Fruit fly (Drosophila melanogaster) whole organism, pupa: Measurements from ENCODE around the gene Ran-like.

Experiments
- CG10348 ChIP-seq: fragments of 200-800 bp; sonication (Bioruptor generic); IDR thresholded peaks from 2 replicates; pipeline ENCODE4 v1.3.6; 2022; ENCODE audit warnings: missing biosample characterization, missing genetic modification characterization
- CG12605 ChIP-seq: fragments of 200-800 bp; sonication (Bioruptor generic); IDR thresholded peaks from 2 replicates; pipeline ENCODE4 v1.3.6; 2022; ENCODE audit warnings: missing biosample characterization, missing genetic modification characterization
- CG13204 ChIP-seq: fragments of 200-800 bp; sonication (Bioruptor generic); optimal IDR thresholded peaks from 2 replicates; lab custom pipeline; 2018; ENCODE audit warnings: missing biosample characterization, mild to moderate bottlenecking, missing genetic modification characterization, moderate library complexity
- CG14655 ChIP-seq: fragments of 200-800 bp; sonication (Bioruptor generic); optimal IDR thresholded peaks from 3 replicates; lab custom pipeline; 2017; ENCODE audit warnings: mild to moderate bottlenecking, missing biosample characterization, missing genetic modification reagents, missing genetic modification characterization
- CG15710 ChIP-seq: fragments of 200-800 bp; sonication (Bioruptor generic); optimal IDR thresholded peaks from 2 replicates; lab custom pipeline; 2018; ENCODE audit warnings: missing biosample characterization, mild to moderate bottlenecking, missing genetic modification characterization, moderate library complexity
- CG17806 ChIP-seq: fragments of 200-800 bp; sonication (Bioruptor generic); optimal IDR thresholded peaks from 2 replicates; lab custom pipeline; 2018; ENCODE audit warnings: missing biosample characterization, mild to moderate bottlenecking, missing genetic modification characterization, moderate library complexity
- CG32121 ChIP-seq: fragments of 200-800 bp; sonication (Bioruptor generic); IDR thresholded peaks from 2 replicates; pipeline ENCODE4 v1.3.6; 2022; ENCODE audit warnings: missing biosample characterization, missing genetic modification characterization
- CG34367 ChIP-seq: fragments of 200-800 bp; sonication (Bioruptor generic); optimal IDR thresholded peaks from 2 replicates; lab custom pipeline; 2018; ENCODE audit warnings: missing biosample characterization, mild to moderate bottlenecking, missing genetic modification characterization
- CG4496 ChIP-seq: fragments of 200-800 bp; sonication (Bioruptor generic); IDR thresholded peaks from 3 replicates; pipeline ENCODE4 v1.3.6; 2022; ENCODE audit warnings: missing biosample characterization, missing genetic modification characterization
- CG8159 ChIP-seq: fragments of 200-800 bp; sonication (Bioruptor generic); optimal IDR thresholded peaks from 3 replicates; lab custom pipeline; 2018; ENCODE audit warnings: missing biosample characterization, mild to moderate bottlenecking, missing genetic modification characterization, moderate library complexity
- CG8301 ChIP-seq: fragments of 200-800 bp; sonication (Bioruptor generic); optimal IDR thresholded peaks from 2 replicates; lab custom pipeline; 2018; ENCODE audit warnings: missing biosample characterization, mild to moderate bottlenecking, missing genetic modification characterization
- CG9948 ChIP-seq: fragments of 200-800 bp; sonication (Bioruptor generic); optimal IDR thresholded peaks from 2 replicates; lab custom pipeline; 2018; ENCODE audit warnings: missing biosample characterization, mild to moderate bottlenecking, missing genetic modification characterization, moderate library complexity
- D1 ChIP-seq: fragments of 200-800 bp; sonication (Bioruptor generic); optimal IDR thresholded peaks from 2 replicates; lab custom pipeline; 2018; ENCODE audit warnings: missing biosample characterization, mild to moderate bottlenecking, missing genetic modification characterization, moderate library complexity
- EcR ChIP-seq: fragments of 200-800 bp; sonication (Bioruptor generic); optimal IDR thresholded peaks from 3 replicates; lab custom pipeline; 2019; ENCODE audit warnings: missing biosample characterization, missing genetic modification characterization, mild to moderate bottlenecking, moderate library complexity, missing genetic modification reagents
- Ets98B ChIP-seq: fragments of 200-800 bp; sonication (Bioruptor generic); IDR thresholded peaks from 2 replicates; pipeline ENCODE4 v1.3.6; 2022; ENCODE audit warnings: missing biosample characterization, missing genetic modification characterization
- Pif1A ChIP-seq: fragments of 200-800 bp; sonication (Bioruptor generic); optimal IDR thresholded peaks from 3 replicates; lab custom pipeline; 2016; ENCODE audit warnings: missing biosample characterization, missing genetic modification characterization
- Pif1B ChIP-seq: fragments of 200-800 bp; sonication (Bioruptor generic); optimal IDR thresholded peaks from 3 replicates; lab custom pipeline; 2016; ENCODE audit warnings: missing biosample characterization, missing genetic modification characterization
- Snoo ChIP-seq: fragments of 200-800 bp; sonication (Bioruptor generic); optimal IDR thresholded peaks from 3 replicates; lab custom pipeline; 2017; ENCODE audit warnings: missing biosample characterization, mild to moderate bottlenecking, missing genetic modification characterization, inconsistent platforms
- fd96Ca ChIP-seq: fragments of 200-800 bp; sonication (Bioruptor generic); IDR thresholded peaks from 3 replicates; pipeline ENCODE4 v1.3.6; 2022; ENCODE audit warnings: missing biosample characterization, missing genetic modification characterization
- gl ChIP-seq: fragments of 200-800 bp; sonication (Bioruptor generic); optimal IDR thresholded peaks from 2 replicates; lab custom pipeline; 2018; ENCODE audit warnings: missing biosample characterization, mild to moderate bottlenecking, missing genetic modification characterization
- rn ChIP-seq: fragments of 200-800 bp; sonication (Bioruptor generic); IDR thresholded peaks from 2 replicates; pipeline ENCODE4 v1.3.6; 2022; ENCODE audit warnings: missing biosample characterization, missing genetic modification characterization

The Ran-like gene

dm6 chr3L:15508750-15509149 lies 23.5 kb upstream of the Ran-like start, which contains the start of gene Z600:
Gene Z600, plus strand, starts transcription at chr3L:15509061.
- TF ChIP-seq EcR: no peak
- no peak for TF ChIP-seq Pif1B
- no peak for TF ChIP-seq CG14655
- no peak for TF ChIP-seq CG32121 (GFP tag; lab: Robert Waterston, UW)
- TF ChIP-seq CG34367: no peak
- TF ChIP-seq CG12605 (GFP tag; lab: Robert Waterston, UW): no peak
- TF ChIP-seq CG13204 (GFP tag; lab: Kevin White, UChicago): no peak

dm6 chr3L:15508233-15508632 lies 23.0 kb upstream of the Ran-like start, which contains the start of gene CG7841:
Gene CG7841, minus strand, starts transcription at chr3L:15508252.
- TF ChIP-seq D1 (tag; lab: Kevin White, UChicago) (peak; percentile 97), CG12605 (GFP tag; lab: Robert Waterston, UW) (peak; percentile 97), EcR (peak; percentile 92), Pif1A (GFP tag; lab: Kevin White, UChicago) (peak; percentile 99), CG34367 (peak; percentile 98), CG32121 (GFP tag; lab: Robert Waterston, UW) (peak; percentile 97), CG13204 (GFP tag; lab: Kevin White, UChicago) (peak; percentile 95), CG15710 (tag; lab: Kevin White, UChicago) (peak; percentile 98), CG10348 (GFP tag; lab: Robert Waterston, UW) (no peak), CG17806 (tag; lab: Kevin White, UChicago) (peak; percentile 98), CG14655 (peak; percentile 97), Pif1B (peak; percentile 99), fd96Ca (GFP tag; lab: Robert Waterston, UW) (no peak; the same call in 2 of the 3 replicates), Ets98B (GFP tag; lab: Robert Waterston, UW) (peak; percentile 98), CG9948 (tag; lab: Kevin White, UChicago) (peak; percentile 96), CG8159 (tag; lab: Kevin White, UChicago) (peak; percentile 98), rn (GFP tag; lab: Robert Waterston, UW) (no peak; the same call in 1 of the 2 replicates), CG8301 (tag; lab: Kevin White, UChicago) (peak; percentile 98), gl (tag; lab: Kevin White, UChicago) (peak; percentile 98), Snoo (tag; lab: Kevin White, UChicago) (peak; percentile 99), CG4496 (GFP tag; lab: Robert Waterston, UW) (peak; percentile 98)

dm6 chr3L:15507148-15507896 lies 22.1 kb upstream of the Ran-like start:
- no peak for TF ChIP-seq CG12605 (GFP tag; lab: Robert Waterston, UW)
- TF ChIP-seq Snoo (tag; lab: Kevin White, UChicago): no peak
- no peak for TF ChIP-seq CG34367
- TF ChIP-seq rn (GFP tag; lab: Robert Waterston, UW): no peak
- TF ChIP-seq CG15710 (tag; lab: Kevin White, UChicago): no peak
- 0 out of 2 replicates have a peak, but pooled peaks have one; percentile 28 for TF ChIP-seq CG32121 (GFP tag; lab: Robert Waterston, UW)
- TF ChIP-seq Pif1B: no peak
- peak; percentile 66 for TF ChIP-seq EcR

- TF ChIP-seq fd96Ca (GFP tag; lab: Robert Waterston, UW): no peak
- no peak for TF ChIP-seq Pif1A (GFP tag; lab: Kevin White, UChicago)
- no peak for TF ChIP-seq CG8301 (tag; lab: Kevin White, UChicago)
- TF ChIP-seq Ets98B (GFP tag; lab: Robert Waterston, UW): no peak
- no peak for TF ChIP-seq CG14655
- no peak for TF ChIP-seq CG17806 (tag; lab: Kevin White, UChicago)
- no peak for TF ChIP-seq CG4496 (GFP tag; lab: Robert Waterston, UW)
- TF ChIP-seq D1 (tag; lab: Kevin White, UChicago): no peak
Observed at dm6 chr3L:15506174-15506926, 21.1 kb upstream of the Ran-like start.

dm6 chr3L:15504687-15505086 lies 19.5 kb upstream of the Ran-like start, which contains the start of gene CG7857:
Gene CG7857, minus strand, starts transcription at chr3L:15504894.
- TF ChIP-seq CG12605 (GFP tag; lab: Robert Waterston, UW) (no peak), CG15710 (tag; lab: Kevin White, UChicago) (no peak), CG17806 (tag; lab: Kevin White, UChicago) (no peak), fd96Ca (GFP tag; lab: Robert Waterston, UW) (no peak), Snoo (tag; lab: Kevin White, UChicago) (no peak), rn (GFP tag; lab: Robert Waterston, UW) (no peak), CG34367 (no peak), CG32121 (GFP tag; lab: Robert Waterston, UW) (no peak), Pif1A (GFP tag; lab: Kevin White, UChicago) (no peak), EcR (no peak), CG13204 (GFP tag; lab: Kevin White, UChicago) (no peak), Ets98B (GFP tag; lab: Robert Waterston, UW) (no peak), CG10348 (GFP tag; lab: Robert Waterston, UW) (no peak), D1 (tag; lab: Kevin White, UChicago) (no peak), Pif1B (no peak), CG9948 (tag; lab: Kevin White, UChicago) (no peak), CG14655 (no peak), CG4496 (GFP tag; lab: Robert Waterston, UW) (no peak), CG8301 (tag; lab: Kevin White, UChicago) (no peak), gl (tag; lab: Kevin White, UChicago) (no peak)
